Worm (Caenorhabditis elegans): Measurements from ENCODE around the gene spe-42.

The spe-42 gene

ce11 chrV:11695597-11695996 lies 41.2 kb downstream of the spe-42 start, which contains the start of gene W05E10.5:
Gene W05E10.5 (minus strand): TSS chrV:11695697.
- TF ChIP-seq hmbx-1 (tag; optimal IDR thresholded peaks at IDR 0.05) (no peak), hnd-1 (tag; optimal IDR thresholded peaks at IDR 0.05) (no peak)

ce11 chrV:11691553-11691952 lies 45.2 kb downstream of the spe-42 start, which contains the start of gene W05E10.1:
Gene W05E10.1 (minus strand): TSS chrV:11691691.
- no peak for TF ChIP-seq F13C5.2 (tag; optimal IDR thresholded peaks at IDR 0.05)
- TF ChIP-seq hmbx-1 (tag; optimal IDR thresholded peaks at IDR 0.05) = no peak
- no peak for TF ChIP-seq tbx-37 (GFP tag; conservative IDR thresholded peaks at IDR 0.05)
- no peak for TF ChIP-seq ceh-36 (tag; optimal IDR thresholded peaks at IDR 0.05)
- TF ChIP-seq ama-1 (optimal IDR thresholded peaks at IDR 0.05) = no peak
- TF ChIP-seq tra-4 (tag; optimal IDR thresholded peaks at IDR 0.05) = no peak
- TF ChIP-seq ets-7 (tag; optimal IDR thresholded peaks at IDR 0.05) = no peak
- no peak for TF ChIP-seq flt-1 (GFP tag; IDR thresholded peaks at IDR 0.05)
- TF ChIP-seq aly-1 (tag; optimal IDR thresholded peaks at IDR 0.05) = no peak

- no peak for TF ChIP-seq B0310.2 (tag; optimal IDR thresholded peaks at IDR 0.05)
- no peak for TF ChIP-seq hnd-1 (tag; optimal IDR thresholded peaks at IDR 0.05)
- no peak for TF ChIP-seq hmbx-1 (tag; optimal IDR thresholded peaks at IDR 0.05)
- TF ChIP-seq flt-1 (GFP tag; IDR thresholded peaks at IDR 0.05) = no peak
- no peak for TF ChIP-seq tbx-11 (GFP tag; IDR thresholded peaks at IDR 0.05)
- TF ChIP-seq sea-1 (GFP tag; conservative IDR thresholded peaks at IDR 0.05) = no peak
- no peak for TF ChIP-seq ceh-36 (tag; optimal IDR thresholded peaks at IDR 0.05)
- TF ChIP-seq tra-4 (tag; optimal IDR thresholded peaks at IDR 0.05) = no peak
- no peak for TF ChIP-seq aly-1 (tag; optimal IDR thresholded peaks at IDR 0.05)
- TF ChIP-seq hmg-4 (GFP tag; optimal IDR thresholded peaks at IDR 0.05) = no peak
- no peak for TF ChIP-seq pes-1 (GFP tag; IDR thresholded peaks at IDR 0.05)
- TF ChIP-seq F13C5.2 (tag; optimal IDR thresholded peaks at IDR 0.05) = no peak
- TF ChIP-seq ets-7 (tag; optimal IDR thresholded peaks at IDR 0.05) = no peak
- no peak for TF ChIP-seq tbx-37 (GFP tag; conservative IDR thresholded peaks at IDR 0.05)
- no peak for TF ChIP-seq ceh-13 (GFP tag; optimal IDR thresholded peaks at IDR 0.05)
These were observed 49.9 kb downstream of the spe-42 start, which contains the start of gene W05E10.2 for ce11 chrV:11686877-11687276. Gene W05E10.2 (plus strand): TSS chrV:11687177.

Measured in whole organism, early embryonic.